Fruit fly (Drosophila melanogaster): ENCODE measurements around the gene CG13946.

CG13946 gene

DNA sequence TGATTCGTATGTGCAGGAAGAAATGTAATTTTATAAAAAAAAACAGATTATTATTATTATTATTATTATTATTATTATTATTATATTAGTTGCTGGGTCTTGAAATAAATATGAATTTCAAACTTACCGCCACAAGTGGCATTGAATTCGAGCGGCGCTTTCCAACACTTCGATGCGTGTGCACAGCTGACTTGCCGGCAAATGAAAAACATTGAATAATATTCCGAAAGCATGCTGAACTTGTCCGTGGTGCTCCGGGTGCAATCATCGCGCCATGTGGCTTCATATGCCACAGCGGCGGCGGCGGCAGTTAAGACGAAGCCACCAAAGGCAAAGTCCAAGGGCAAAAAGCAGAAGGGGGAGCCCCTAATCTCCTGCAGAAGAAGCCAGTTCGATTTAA, 35.1 kb downstream of the CG13946 start, which contains the start of gene Dbp21E2:
Gene Dbp21E2 (plus strand): TSS at position 180 of the 400 bp plus-strand sequence.
- no peak for TF ChIP-seq noc (tag; optimal IDR thresholded peaks at IDR 0.05)

DNA sequence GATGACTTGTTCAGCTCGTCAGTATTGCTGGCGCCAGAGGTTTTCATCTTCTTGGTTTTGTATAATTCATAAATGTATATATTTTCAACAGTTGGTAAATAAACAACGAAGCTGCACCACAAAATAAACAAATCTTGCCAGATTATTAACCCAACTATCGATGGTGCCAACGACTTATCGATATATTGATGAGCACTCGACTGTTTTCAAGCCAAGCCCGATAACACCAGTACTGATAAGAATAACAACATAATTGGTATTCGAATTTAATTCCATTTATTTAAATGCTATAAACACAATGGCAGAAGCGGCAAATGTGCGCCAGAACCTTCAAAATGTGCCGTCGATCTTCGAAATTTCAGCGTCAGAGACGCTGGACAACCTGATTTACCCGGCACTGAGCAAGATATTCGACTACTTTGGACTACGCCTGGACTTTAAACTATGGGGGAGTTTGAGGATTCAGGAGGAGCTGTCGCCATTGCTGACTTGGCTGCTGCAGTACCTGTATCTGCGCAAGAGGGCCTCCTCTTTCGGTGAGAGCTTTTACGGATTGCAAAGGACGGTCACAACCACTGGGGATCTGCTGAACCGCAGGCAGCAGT, 39.6 kb downstream of the CG13946 start, which contains the start of the genes Saf6 and Pex12:
Gene Saf6 (minus strand): TSS at position 166 of the 605 bp plus-strand sequence.
Gene Pex12 (plus strand): TSS at position 209 of the 605 bp plus-strand sequence.
- no peak for TF ChIP-seq noc (tag; optimal IDR thresholded peaks at IDR 0.05)

DNA sequence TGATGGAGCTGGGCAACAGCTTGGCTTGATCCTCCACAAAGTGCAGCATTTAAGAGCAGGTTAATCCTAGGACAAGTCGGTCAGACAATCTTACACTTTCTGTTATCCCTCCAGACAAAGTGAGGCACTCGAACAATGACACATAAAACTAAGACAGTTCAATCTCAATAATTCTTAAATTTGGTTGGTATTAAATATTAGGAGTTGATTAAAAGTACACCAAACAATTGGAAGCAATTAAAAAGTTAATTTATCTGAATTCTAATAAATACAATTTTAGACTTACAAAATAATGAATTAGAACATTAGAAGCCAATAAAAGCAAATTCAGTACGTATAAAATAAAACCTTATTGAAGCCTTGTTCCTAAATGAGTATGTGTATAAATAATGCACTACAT, 41.5 kb downstream of the CG13946 start, which contains the start of gene CG15880:
Gene CG15880 (minus strand): TSS at position 101 of the 400 bp plus-strand sequence.
- TF ChIP-seq noc (tag; optimal IDR thresholded peaks at IDR 0.05), result no peak

DNA sequence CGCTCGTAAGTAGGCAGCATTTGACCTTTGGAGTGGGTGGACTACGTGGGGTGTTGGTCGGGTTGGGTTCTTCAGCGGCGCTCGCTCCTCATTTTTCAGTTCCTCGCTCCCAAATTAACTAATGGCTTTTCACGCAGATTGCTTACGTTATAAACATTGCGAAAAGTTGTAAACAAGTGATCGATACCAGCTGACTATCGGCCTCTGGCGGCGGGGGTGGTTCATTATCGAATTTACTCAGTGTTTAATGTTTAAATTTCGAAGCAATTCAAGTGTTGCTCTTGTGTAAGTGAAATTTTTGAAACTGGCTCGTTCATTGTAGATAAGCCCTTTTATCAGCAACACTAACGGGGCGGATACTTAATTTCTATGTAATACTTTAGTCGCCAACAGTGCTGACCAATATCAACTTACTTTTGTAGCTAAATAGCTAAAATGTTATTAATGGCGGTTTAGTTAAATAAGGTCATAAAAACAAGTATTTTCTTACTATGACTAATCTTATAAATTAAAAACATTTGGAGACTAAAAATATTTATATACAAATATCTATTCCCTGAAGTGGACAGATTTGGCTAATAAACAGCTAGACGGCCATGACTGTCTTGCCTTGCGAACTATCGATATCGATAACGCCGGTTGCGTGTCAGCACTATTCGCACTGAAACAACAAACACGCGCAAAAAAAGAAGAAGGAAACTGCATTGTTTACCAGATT, 43.1 kb downstream of the CG13946 start, which contains the start of the genes PGAP2 and Clp:
Gene PGAP2 (minus strand): TSS at position 194 of the 718 bp plus-strand sequence.
Gene Clp (plus strand): TSS at position 650 of the 718 bp plus-strand sequence.
- peak; percentile 66 for TF ChIP-seq noc (tag; optimal IDR thresholded peaks at IDR 0.05)

DNA sequence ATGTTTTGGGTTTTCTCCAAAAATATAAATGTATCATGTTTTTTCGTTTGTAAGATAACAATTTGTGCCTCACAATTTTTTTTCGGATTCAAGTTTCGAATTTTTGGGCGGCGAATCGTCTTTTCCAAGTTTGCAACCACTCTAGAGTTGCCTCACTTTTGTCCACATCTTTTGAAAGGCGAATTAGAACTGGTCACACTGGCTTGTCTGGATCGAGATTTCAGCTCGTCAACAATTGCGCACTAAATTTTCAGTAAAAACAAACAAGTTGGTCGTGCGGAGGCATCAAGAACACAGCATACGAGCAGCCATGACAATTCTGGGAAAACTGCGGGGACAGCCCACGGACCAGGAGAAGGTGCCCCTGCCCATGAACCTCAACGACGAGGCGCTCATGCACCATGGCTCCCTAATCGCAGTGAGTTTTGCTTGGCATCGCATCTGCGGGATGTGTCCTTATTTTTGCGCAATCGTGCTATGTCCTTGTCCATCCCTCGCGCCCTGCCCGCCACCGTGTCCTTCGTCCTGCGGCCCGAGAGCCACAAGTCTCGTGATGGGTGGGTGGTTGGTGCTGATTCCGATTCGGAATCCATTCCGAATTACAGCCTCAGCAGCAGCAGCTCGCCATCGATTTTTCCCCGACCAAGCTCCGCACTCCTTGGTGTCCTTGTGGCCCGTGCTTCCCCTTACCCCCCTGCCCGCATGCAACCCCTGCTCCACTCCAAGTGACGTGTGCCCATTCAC, 45.1 kb downstream of the CG13946 start, which contains the start of gene CG3662:
Gene CG3662 (plus strand): TSS at position 48 of the 744 bp plus-strand sequence.
- peak; percentile 17 for TF ChIP-seq noc (tag; optimal IDR thresholded peaks at IDR 0.05)

DNA sequence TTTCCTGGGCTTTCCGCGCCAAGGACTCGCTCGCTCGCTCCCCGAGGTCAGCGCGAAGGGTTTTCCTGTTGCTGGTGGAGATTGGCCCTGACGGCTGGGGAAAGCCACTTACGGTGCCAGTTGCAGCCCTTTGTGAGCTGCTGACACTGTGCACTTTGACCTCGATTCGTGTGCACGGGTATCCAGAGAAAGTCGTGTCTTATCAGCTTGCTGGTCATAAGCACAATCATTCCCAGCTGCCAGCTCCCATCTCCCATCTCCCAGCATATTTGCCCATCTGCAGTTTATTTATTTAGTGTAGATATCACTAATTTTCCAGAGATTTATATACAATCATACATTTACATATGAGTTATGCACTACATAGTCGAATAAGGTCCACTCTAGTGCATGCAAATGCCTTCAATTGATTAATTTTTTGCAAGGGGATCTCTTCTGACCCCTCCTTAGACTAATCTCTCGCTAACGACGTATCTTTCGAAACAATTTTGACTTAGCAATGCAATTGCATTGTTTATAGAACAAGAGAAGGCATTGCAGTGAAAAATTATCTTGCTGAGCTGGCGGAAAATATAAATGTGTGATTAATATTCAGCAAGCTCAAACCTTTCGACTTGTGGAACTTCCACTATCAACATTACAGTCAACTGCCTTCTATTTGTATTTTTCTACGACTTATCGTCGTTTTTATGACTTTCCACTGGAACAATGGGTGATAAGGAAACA, 45.8 kb downstream of the CG13946 start:
- no peak for TF ChIP-seq noc (tag; optimal IDR thresholded peaks at IDR 0.05)

DNA sequence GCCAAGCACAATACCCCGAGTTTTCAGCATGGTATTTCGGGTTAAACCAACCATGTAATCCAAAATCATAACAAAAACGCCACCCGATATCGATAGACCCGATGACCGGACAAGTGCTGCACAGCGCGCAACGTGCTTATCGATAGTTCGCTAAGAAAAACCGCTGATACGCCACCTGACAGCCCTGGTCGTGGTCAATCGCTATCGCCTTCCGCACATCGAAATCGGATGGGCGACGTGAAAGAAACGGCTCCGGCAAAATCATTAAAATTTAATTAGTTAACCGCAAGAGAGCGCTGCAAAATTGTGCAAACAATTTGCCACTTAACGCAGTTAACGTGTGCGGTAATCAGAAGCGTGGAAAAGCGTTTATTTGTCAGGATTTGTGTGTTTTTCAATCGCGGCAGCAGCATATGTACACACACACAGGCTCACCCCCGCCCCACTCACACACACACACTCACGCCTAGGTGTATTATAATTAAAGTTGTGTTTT, 49.5 kb downstream of the CG13946 start, which contains the start of the genes CG3862 and dock:
Gene CG3862 (minus strand): TSS at position 94 of the 496 bp plus-strand sequence.
Gene dock (plus strand): TSS at position 202 of the 496 bp plus-strand sequence.
- peak; percentile 81 for TF ChIP-seq noc (tag; optimal IDR thresholded peaks at IDR 0.05)

DNA sequence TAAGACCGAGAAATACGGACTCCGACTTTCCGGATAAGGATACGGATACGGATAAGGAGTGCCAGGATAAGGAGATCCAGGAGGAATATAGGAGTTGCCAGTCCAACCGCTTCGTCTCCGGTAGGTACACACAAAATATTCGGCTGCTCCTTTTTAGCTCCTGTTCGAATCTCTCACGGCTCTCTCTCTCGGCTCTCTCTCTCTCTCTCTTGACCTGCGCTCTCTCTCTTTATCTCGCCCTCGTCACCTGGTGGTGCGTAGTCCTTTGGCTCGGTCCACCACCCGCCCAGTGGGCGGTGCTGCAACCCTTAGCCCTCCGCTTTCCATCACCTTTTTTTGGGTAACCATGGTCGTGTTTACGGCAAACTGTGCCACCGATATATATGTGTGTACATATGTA, 50.1 kb downstream of the CG13946 start:
- no peak for TF ChIP-seq noc (tag; optimal IDR thresholded peaks at IDR 0.05)
